Fruit fly (Drosophila melanogaster): ENCODE results near the gene CG32576.

CG32576 gene

DNA sequence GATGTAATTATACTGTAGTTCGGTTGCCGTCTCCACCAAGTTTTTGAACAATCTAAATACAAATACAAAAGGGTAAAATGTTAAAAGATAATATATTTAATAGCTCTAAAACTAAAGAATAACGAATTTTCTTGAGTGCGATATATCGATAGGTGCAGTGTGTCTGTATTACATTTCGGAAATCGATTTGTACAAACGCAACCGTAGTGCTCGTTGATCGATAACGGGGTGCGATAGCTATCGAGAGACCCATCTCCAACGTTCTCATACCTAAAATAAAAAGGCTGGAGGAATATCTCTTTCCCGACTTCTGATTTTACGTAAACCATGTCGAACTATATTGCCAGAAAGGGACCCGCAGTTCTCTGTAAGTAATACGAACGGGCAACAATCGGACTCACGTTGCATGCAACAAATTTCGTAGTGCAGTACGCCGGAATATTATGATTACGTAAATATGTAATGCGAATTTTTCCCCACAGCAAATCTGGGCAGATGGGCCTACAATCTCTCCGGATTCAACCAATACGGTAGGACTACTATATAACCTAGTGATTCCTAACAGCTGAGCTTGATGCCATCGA is 2.2 kb downstream of the CG32576 start, which contains the start of gene UQCR-14:
TSS of gene UQCR-14 (plus strand) at position 206 of the 584 bp plus-strand sequence.
- no peak for TF ChIP-seq CG14667 (GFP tag; IDR thresholded peaks at IDR 0.05)
- no peak for TF ChIP-seq cas (GFP tag; IDR thresholded peaks at IDR 0.05)
- TF ChIP-seq CG31441 (GFP tag; IDR thresholded peaks at IDR 0.05), result peak; percentile 29; the same call in 1 of the 2 replicates
- no peak for TF ChIP-seq CG10431 (GFP tag; optimal IDR thresholded peaks at IDR 0.05)
- TF ChIP-seq odd (GFP tag; optimal IDR thresholded peaks at IDR 0.05), result no peak
- peak; percentile 53 for TF ChIP-seq CG12391 (tag; optimal IDR thresholded peaks at IDR 0.05)
- TF ChIP-seq TFAM (GFP tag; optimal IDR thresholded peaks at IDR 0.05), result no peak
- TF ChIP-seq CG9876 (GFP tag; optimal IDR thresholded peaks at IDR 0.05), result no peak
- no peak for TF ChIP-seq CG11560 (tag; IDR thresholded peaks at IDR 0.05)
- TF ChIP-seq Ets97D (GFP tag; optimal IDR thresholded peaks at IDR 0.05), result peak; percentile 86
- no peak for TF ChIP-seq ken (GFP tag; IDR thresholded peaks at IDR 0.05)
- TF ChIP-seq CG17829 (tag; optimal IDR thresholded peaks at IDR 0.05), result peak; percentile 61
- no peak for TF ChIP-seq nau (GFP tag; optimal IDR thresholded peaks at IDR 0.05)
- peak; percentile 96 for TF ChIP-seq knrl (GFP tag; IDR thresholded peaks at IDR 0.05; ENCODE audit: partially characterized antibody)
- TF ChIP-seq CG1603 (tag; optimal IDR thresholded peaks at IDR 0.05), result peak; percentile 73
- TF ChIP-seq Fer3 (tag; optimal IDR thresholded peaks at IDR 0.05), result peak; percentile 24
- peak; percentile 99 for TF ChIP-seq CG34224 (GFP tag; IDR thresholded peaks at IDR 0.05; ENCODE audit: partially characterized antibody)
- peak; percentile 17 for TF ChIP-seq CG7928 (GFP tag; optimal IDR thresholded peaks at IDR 0.05)
- TF ChIP-seq CG2889 (GFP tag; IDR thresholded peaks at IDR 0.05), result no peak
- TF ChIP-seq inv (GFP tag; IDR thresholded peaks at IDR 0.05; ENCODE audit: partially characterized antibody), result peak; percentile 95
- TF ChIP-seq CG9797 (GFP tag; optimal IDR thresholded peaks at IDR 0.05), result peak; percentile 71
- TF ChIP-seq chif (GFP tag; optimal IDR thresholded peaks at IDR 0.05), result no peak
- no peak for TF ChIP-seq salm (tag; optimal IDR thresholded peaks at IDR 0.05)
- peak; percentile 89 for TF ChIP-seq Med (GFP tag)
- TF ChIP-seq BEAF-32 (GFP tag; optimal IDR thresholded peaks at IDR 0.05), result peak; percentile 97
- TF ChIP-seq Dll (GFP tag; IDR thresholded peaks at IDR 0.05; ENCODE audit: partially characterized antibody), result peak; percentile 94
- peak; percentile 90 for TF ChIP-seq stwl (tag; optimal IDR thresholded peaks at IDR 0.05)
- peak; percentile 99 for TF ChIP-seq CG2116 (GFP tag; optimal IDR thresholded peaks at IDR 0.05)
- TF ChIP-seq CG32532 (GFP tag; IDR thresholded peaks at IDR 0.05), result peak; percentile 53
- peak; percentile 98 for TF ChIP-seq CG13287 (GFP tag; IDR thresholded peaks at IDR 0.05; ENCODE audit: partially characterized antibody)
- no peak for TF ChIP-seq CG31365 (tag; optimal IDR thresholded peaks at IDR 0.05)
- TF ChIP-seq CTCF (GFP tag; optimal IDR thresholded peaks at IDR 0.05), result peak; percentile 8
- TF ChIP-seq unc-4 (GFP tag; IDR thresholded peaks at IDR 0.05; ENCODE audit: partially characterized antibody), result peak; percentile 98
- TF ChIP-seq dysf (GFP tag; IDR thresholded peaks at IDR 0.05), result peak; percentile 21; the same call in 1 of the 3 replicates
- TF ChIP-seq CG15479 (GFP tag; optimal IDR thresholded peaks at IDR 0.05), result no peak
- peak; percentile 94 for TF ChIP-seq pzg (GFP tag; optimal IDR thresholded peaks at IDR 0.05)
- TF ChIP-seq CG3407 (GFP tag; optimal IDR thresholded peaks at IDR 0.05), result no peak
- TF ChIP-seq NfI (GFP tag; optimal IDR thresholded peaks at IDR 0.05), result peak; percentile 4
- peak; percentile 66 for TF ChIP-seq B-H2 (GFP tag; optimal IDR thresholded peaks at IDR 0.05)
- TF ChIP-seq CHES-1-like (GFP tag; optimal IDR thresholded peaks at IDR 0.05), result peak; percentile 28
- no peak for TF ChIP-seq NC2β (GFP tag; optimal IDR thresholded peaks at IDR 0.05)
- peak; percentile 30; the same call in 1 of the 2 replicates for TF ChIP-seq CG32767 (GFP tag; IDR thresholded peaks at IDR 0.05)
- TF ChIP-seq CG3726 (GFP tag; IDR thresholded peaks at IDR 0.05), result no peak
- no peak for TF ChIP-seq pita (GFP tag; optimal IDR thresholded peaks at IDR 0.05)
- TF ChIP-seq CG2129 (GFP tag; IDR thresholded peaks at IDR 0.05; ENCODE audit: partially characterized antibody), result peak; percentile 90
- TF ChIP-seq Camta (GFP tag; optimal IDR thresholded peaks at IDR 0.05), result no peak
- peak; percentile 37 for TF ChIP-seq Meics (GFP tag; optimal IDR thresholded peaks at IDR 0.05)
- no peak for TF ChIP-seq ttk (GFP tag; IDR thresholded peaks at IDR 0.05)
- TF ChIP-seq ind (GFP tag; optimal IDR thresholded peaks at IDR 0.05), result no peak
- no peak for TF ChIP-seq CG17385 (GFP tag; optimal IDR thresholded peaks at IDR 0.05)
